In genomic region chr3R:8333768-8334470, dm6 we compare ENCODE assay signal across 1 fruit fly cellular context.
TF ChIP-seq lines count a peak whose summit lies in the region.

TSS of gene Poxm (minus strand) at chr3R:8333792.

TF ChIP-seq in whole organism, embryonic, 481 proteins besides CTCF, POLR2A, EP300 and RAD21 (continued from another document and continues in another):
- TF ChIP-seq ems (GFP tag; optimal IDR thresholded peaks at IDR 0.05; lab: Kevin White, UChicago) (peak; percentile 69), mld (GFP tag; IDR thresholded peaks at IDR 0.05; lab: Robert Waterston, UW; ENCODE audit: partially characterized antibody) (0 out of 3 replicates have a peak, but pooled peaks have one; percentile 49), row (GFP tag; IDR thresholded peaks at IDR 0.05; lab: Robert Waterston, UW) (peak; percentile 92), ERR (GFP tag; optimal IDR thresholded peaks at IDR 0.05; lab: Kevin White, UChicago) (no peak), HLHmδ (GFP tag; optimal IDR thresholded peaks at IDR 0.05; lab: Kevin White, UChicago) (no peak), CG11085 (GFP tag; IDR thresholded peaks at IDR 0.05; lab: Robert Waterston, UW) (peak; percentile 57), sima (GFP tag; optimal IDR thresholded peaks at IDR 0.05; lab: Kevin White, UChicago) (no peak), lov (optimal IDR thresholded peaks at IDR 0.05; lab: Kevin White, UChicago) (no peak), lov (GFP tag; IDR thresholded peaks at IDR 0.05; lab: Robert Waterston, UW) (no peak), zf30C (GFP tag; optimal IDR thresholded peaks at IDR 0.05; lab: Kevin White, UChicago) (no peak), psq (GFP tag; optimal IDR thresholded peaks at IDR 0.05; lab: Kevin White, UChicago) (peak; percentile 71), bcd (GFP tag; optimal IDR thresholded peaks at IDR 0.05; lab: Kevin White, UChicago) (peak; percentile 93), Meics (GFP tag; optimal IDR thresholded peaks at IDR 0.05; lab: Kevin White, UChicago) (peak; percentile 87), CG15269 (tag; optimal IDR thresholded peaks at IDR 0.05; lab: Kevin White, UChicago) (peak; percentile 92), Neu2 (GFP tag; optimal IDR thresholded peaks at IDR 0.05; lab: Kevin White, UChicago; ENCODE audit: borderline replicate concordance) (no peak), pum (GFP tag; optimal IDR thresholded peaks at IDR 0.05; lab: Kevin White, UChicago) (peak; percentile 74), Hr39 (optimal IDR thresholded peaks at IDR 0.05; lab: Kevin White, UChicago) (no peak), dmrt99B (tag; optimal IDR thresholded peaks at IDR 0.05; lab: Kevin White, UChicago) (peak; percentile 95), Fer2 (tag; optimal IDR thresholded peaks at IDR 0.05; lab: Kevin White, UChicago) (peak; percentile 75), CG7357 (GFP tag; IDR thresholded peaks at IDR 0.05; lab: Robert Waterston, UW) (peak; percentile 87), Lpt (GFP tag; optimal IDR thresholded peaks at IDR 0.05; lab: Kevin White, UChicago) (no peak), so (GFP tag; IDR thresholded peaks at IDR 0.05; lab: Robert Waterston, UW) (peak; percentile 64; the same call in 1 of the 3 replicates), CG7963 (GFP tag; IDR thresholded peaks at IDR 0.05; lab: Robert Waterston, UW; ENCODE audit: partially characterized antibody) (no peak), CG11504 (tag; optimal IDR thresholded peaks at IDR 0.05; lab: Kevin White, UChicago) (peak; percentile 93), CG31441 (GFP tag; IDR thresholded peaks at IDR 0.05; lab: Robert Waterston, UW) (peak; percentile 95), vfl (GFP tag; optimal IDR thresholded peaks at IDR 0.05; lab: Kevin White, UChicago) (peak; percentile 58), Mad (GFP tag; optimal IDR thresholded peaks at IDR 0.05; lab: Kevin White, UChicago) (peak; percentile 80), her (GFP tag; optimal IDR thresholded peaks at IDR 0.05; lab: Kevin White, UChicago) (no peak), lab (GFP tag; optimal IDR thresholded peaks at IDR 0.05; lab: Kevin White, UChicago) (peak; percentile 77), CG6813 (GFP tag; optimal IDR thresholded peaks at IDR 0.05; lab: Kevin White, UChicago) (peak; percentile 74), YL-1 (GFP tag; optimal IDR thresholded peaks at IDR 0.05; lab: Kevin White, UChicago) (peak; percentile 21), CG10543 (GFP tag; optimal IDR thresholded peaks at IDR 0.05; lab: Kevin White, UChicago) (peak; percentile 85), stc (GFP tag; IDR thresholded peaks at IDR 0.05; lab: Robert Waterston, UW) (peak; percentile 81), CG9817 (tag; optimal IDR thresholded peaks at IDR 0.05; lab: Kevin White, UChicago) (peak; percentile 87), Atf3 (GFP tag; optimal IDR thresholded peaks at IDR 0.05; lab: Kevin White, UChicago) (peak; percentile 27), CG12104 (GFP tag; optimal IDR thresholded peaks at IDR 0.05; lab: Kevin White, UChicago) (peak; percentile 87), chm (GFP tag; IDR thresholded peaks at IDR 0.05; lab: Robert Waterston, UW) (no peak), prd (optimal IDR thresholded peaks at IDR 0.05; lab: Kevin White, UChicago) (no peak), prd (GFP tag; IDR thresholded peaks at IDR 0.05; lab: Robert Waterston, UW) (peak; percentile 96), CG12236 (GFP tag; optimal IDR thresholded peaks at IDR 0.05; lab: Kevin White, UChicago) (no peak), CG6654 (GFP tag; optimal IDR thresholded peaks at IDR 0.05; lab: Kevin White, UChicago) (peak; percentile 78), nau (GFP tag; optimal IDR thresholded peaks at IDR 0.05; lab: Kevin White, UChicago) (peak; percentile 78), ATbp (GFP tag; optimal IDR thresholded peaks at IDR 0.05; lab: Kevin White, UChicago) (peak; percentile 81), emc (GFP tag; optimal IDR thresholded peaks at IDR 0.05; lab: Kevin White, UChicago) (no peak), hbn (GFP tag; IDR thresholded peaks at IDR 0.05; lab: Robert Waterston, UW; ENCODE audit: partially characterized antibody) (no peak), CG17802 (tag; optimal IDR thresholded peaks at IDR 0.05; lab: Kevin White, UChicago) (peak; percentile 64), CoRest (tag; optimal IDR thresholded peaks at IDR 0.05; lab: Kevin White, UChicago) (peak; percentile 97), slp2 (GFP tag; optimal IDR thresholded peaks at IDR 0.05; lab: Kevin White, UChicago) (peak; percentile 64), cg (GFP tag; optimal IDR thresholded peaks at IDR 0.05; lab: Kevin White, UChicago) (peak; percentile 99), B-H2 (GFP tag; optimal IDR thresholded peaks at IDR 0.05; lab: Kevin White, UChicago) (peak; percentile 39), repo (GFP tag; optimal IDR thresholded peaks at IDR 0.05; lab: Kevin White, UChicago) (no peak), ato (GFP tag; IDR thresholded peaks at IDR 0.05; lab: Robert Waterston, UW; ENCODE audit: partially characterized antibody) (no peak), klu (GFP tag; IDR thresholded peaks at IDR 0.05; lab: Robert Waterston, UW) (peak; percentile 84), ranshi (GFP tag; IDR thresholded peaks at IDR 0.05; lab: Robert Waterston, UW) (peak; percentile 81; the same call in 1 of the 2 replicates), NfI (GFP tag; optimal IDR thresholded peaks at IDR 0.05; lab: Kevin White, UChicago) (peak; percentile 88), crc (GFP tag; optimal IDR thresholded peaks at IDR 0.05; lab: Kevin White, UChicago) (no peak), CG11093 (GFP tag; IDR thresholded peaks at IDR 0.05; lab: Robert Waterston, UW) (peak; percentile 92), sug (tag; optimal IDR thresholded peaks at IDR 0.05; lab: Kevin White, UChicago) (peak; percentile 87), CG13296 (GFP tag; optimal IDR thresholded peaks at IDR 0.05; lab: Kevin White, UChicago) (peak; percentile 80), CG31224 (GFP tag; IDR thresholded peaks at IDR 0.05; lab: Robert Waterston, UW) (peak; percentile 79), Sry-δ (GFP tag; optimal IDR thresholded peaks at IDR 0.05; lab: Kevin White, UChicago) (no peak), Adf1 (GFP tag; IDR thresholded peaks at IDR 0.05; lab: Robert Waterston, UW) (peak; percentile 85), CG15073 (GFP tag; optimal IDR thresholded peaks at IDR 0.05; lab: Kevin White, UChicago) (peak; percentile 72), CG1832 (GFP tag; optimal IDR thresholded peaks at IDR 0.05; lab: Kevin White, UChicago) (peak; percentile 34), Sry-β (GFP tag; optimal IDR thresholded peaks at IDR 0.05; lab: Kevin White, UChicago) (peak; percentile 32), CG8089 (GFP tag; optimal IDR thresholded peaks at IDR 0.05; lab: Kevin White, UChicago) (peak; percentile 32), Blimp-1 (GFP tag; optimal IDR thresholded peaks at IDR 0.05; lab: Kevin White, UChicago) (peak; percentile 87), CG34376 (GFP tag; optimal IDR thresholded peaks at IDR 0.05; lab: Kevin White, UChicago) (peak; percentile 18), CG8290 (GFP tag; optimal IDR thresholded peaks at IDR 0.05; lab: Kevin White, UChicago) (peak; percentile 78), CG8290 (tag; optimal IDR thresholded peaks at IDR 0.05; lab: Kevin White, UChicago) (peak in 1 of 2 experiments; percentile 83), CG18011 (GFP tag; optimal IDR thresholded peaks at IDR 0.05; lab: Kevin White, UChicago) (no peak), CG5953 (GFP tag; IDR thresholded peaks at IDR 0.05; lab: Robert Waterston, UW) (0 out of 2 replicates have a peak, but pooled peaks have one; percentile 42), Mrtf (GFP tag; IDR thresholded peaks at IDR 0.05; lab: Robert Waterston, UW) (peak; percentile 85; the same call in 2 of the 3 replicates), fd64A (GFP tag; optimal IDR thresholded peaks at IDR 0.05; lab: Kevin White, UChicago) (no peak), Hr3 (GFP tag; optimal IDR thresholded peaks at IDR 0.05; lab: Kevin White, UChicago) (peak; percentile 94), Lhr (GFP tag; optimal IDR thresholded peaks at IDR 0.05; lab: Kevin White, UChicago) (peak; percentile 69), jumu (GFP tag; optimal IDR thresholded peaks at IDR 0.05; lab: Kevin White, UChicago) (peak; percentile 71), CG7745 (tag; optimal IDR thresholded peaks at IDR 0.05; lab: Kevin White, UChicago) (no peak), sna (GFP tag; IDR thresholded peaks at IDR 0.05; lab: Robert Waterston, UW; ENCODE audit: partially characterized antibody) (no peak), NFAT (GFP tag; IDR thresholded peaks at IDR 0.05; lab: Robert Waterston, UW) (peak; percentile 65), Hr51 (GFP tag; optimal IDR thresholded peaks at IDR 0.05; lab: Kevin White, UChicago) (peak; percentile 51 to 91), NK7.1 (GFP tag; optimal IDR thresholded peaks at IDR 0.05; lab: Kevin White, UChicago) (no peak), oc (tag; optimal IDR thresholded peaks at IDR 0.05; lab: Kevin White, UChicago) (peak; percentile 78), CG8359 (GFP tag; optimal IDR thresholded peaks at IDR 0.05; lab: Kevin White, UChicago; ENCODE audit: borderline replicate concordance) (peak; percentile 84), CG42726 (GFP tag; IDR thresholded peaks at IDR 0.05; lab: Robert Waterston, UW; ENCODE audit: partially characterized antibody) (no peak), CG17912 (GFP tag; optimal IDR thresholded peaks at IDR 0.05; lab: Kevin White, UChicago) (no peak), tll (GFP tag; optimal IDR thresholded peaks at IDR 0.05; lab: Kevin White, UChicago) (no peak), CG9797 (GFP tag; optimal IDR thresholded peaks at IDR 0.05; lab: Kevin White, UChicago) (peak; percentile 23), CG10431 (GFP tag; optimal IDR thresholded peaks at IDR 0.05; lab: Kevin White, UChicago) (peak; percentile 73), wek (GFP tag; optimal IDR thresholded peaks at IDR 0.05; lab: Kevin White, UChicago) (no peak), toy (GFP tag; IDR thresholded peaks at IDR 0.05; lab: Robert Waterston, UW) (no peak), scrt (GFP tag; optimal IDR thresholded peaks at IDR 0.05; lab: Kevin White, UChicago) (peak; percentile 24), Opbp (GFP tag; IDR thresholded peaks at IDR 0.05; lab: Robert Waterston, UW; ENCODE audit: partially characterized antibody) (no peak), CG32767 (GFP tag; IDR thresholded peaks at IDR 0.05; lab: Robert Waterston, UW) (peak; percentile 82; the same call in 1 of the 2 replicates), jigr1 (GFP tag; IDR thresholded peaks at IDR 0.05; lab: Robert Waterston, UW) (peak; percentile 86; the same call in 2 of the 3 replicates), ci (GFP tag; IDR thresholded peaks at IDR 0.05; lab: Robert Waterston, UW) (0 out of 3 replicates have a peak, but pooled peaks have one; percentile 28), Dll (GFP tag; IDR thresholded peaks at IDR 0.05; lab: Robert Waterston, UW; ENCODE audit: partially characterized antibody) (no peak), sens-2 (GFP tag; IDR thresholded peaks at IDR 0.05; lab: Robert Waterston, UW) (no peak; the same call in 1 of the 2 replicates), vnd (GFP tag; IDR thresholded peaks at IDR 0.05; lab: Robert Waterston, UW; ENCODE audit: partially characterized antibody) (no peak), CG3995 (GFP tag; optimal IDR thresholded peaks at IDR 0.05; lab: Kevin White, UChicago) (no peak), Spps (tag; optimal IDR thresholded peaks at IDR 0.05; lab: Kevin White, UChicago) (peak; percentile 88), CG14667 (GFP tag; IDR thresholded peaks at IDR 0.05; lab: Robert Waterston, UW) (peak; percentile 90; the same call in 1 of the 2 replicates), CG7786 (GFP tag; optimal IDR thresholded peaks at IDR 0.05; lab: Kevin White, UChicago) (peak; percentile 26), Oaz (GFP tag; IDR thresholded peaks at IDR 0.05; lab: Robert Waterston, UW) (peak; percentile 78), CG12744 (GFP tag; optimal IDR thresholded peaks at IDR 0.05; lab: Kevin White, UChicago) (no peak), caup (GFP tag; optimal IDR thresholded peaks at IDR 0.05; lab: Kevin White, UChicago; ENCODE audit: severe bottlenecking) (peak; percentile 74), CG10654 (GFP tag; optimal IDR thresholded peaks at IDR 0.05; lab: Kevin White, UChicago) (peak; percentile 87), H15 (GFP tag; IDR thresholded peaks at IDR 0.05; lab: Robert Waterston, UW) (peak; percentile 84), CG3065 (GFP tag; optimal IDR thresholded peaks at IDR 0.05; lab: Kevin White, UChicago) (peak; percentile 69), ac (GFP tag; optimal IDR thresholded peaks at IDR 0.05; lab: Kevin White, UChicago) (peak; percentile 75), nerfin-2 (GFP tag; IDR thresholded peaks at IDR 0.05; lab: Robert Waterston, UW; ENCODE audit: partially characterized antibody) (no peak), CG11456 (GFP tag; IDR thresholded peaks at IDR 0.05; lab: Robert Waterston, UW) (peak; percentile 86), CG14050 (GFP tag; IDR thresholded peaks at IDR 0.05; lab: Robert Waterston, UW) (peak; percentile 69), CG13424 (tag; optimal IDR thresholded peaks at IDR 0.05; lab: Kevin White, UChicago) (peak; percentile 94), chinmo (GFP tag; IDR thresholded peaks at IDR 0.05; lab: Robert Waterston, UW; ENCODE audit: partially characterized antibody) (no peak), CG3726 (GFP tag; IDR thresholded peaks at IDR 0.05; lab: Robert Waterston, UW) (peak; percentile 75; the same call in 2 of the 3 replicates), dan (GFP tag; IDR thresholded peaks at IDR 0.05; lab: Robert Waterston, UW) (peak; percentile 81), CG10959 (GFP tag; IDR thresholded peaks at IDR 0.05; lab: Robert Waterston, UW) (peak; percentile 87), CG12942 (GFP tag; optimal IDR thresholded peaks at IDR 0.05; lab: Kevin White, UChicago) (peak; percentile 77), inv (GFP tag; IDR thresholded peaks at IDR 0.05; lab: Robert Waterston, UW; ENCODE audit: partially characterized antibody) (peak; percentile 41; the same call in 1 of the 2 replicates), ewg (GFP tag; optimal IDR thresholded peaks at IDR 0.05; lab: Kevin White, UChicago) (peak; percentile 86), CG12219 (GFP tag; optimal IDR thresholded peaks at IDR 0.05; lab: Kevin White, UChicago) (peak; percentile 57), run (tag; optimal IDR thresholded peaks at IDR 0.05; lab: Kevin White, UChicago) (peak; percentile 77), chif (GFP tag; optimal IDR thresholded peaks at IDR 0.05; lab: Kevin White, UChicago) (peak; percentile 37 to 75), crp (GFP tag; optimal IDR thresholded peaks at IDR 0.05; lab: Kevin White, UChicago) (peak in 1 of 2 experiments; percentile 47), CG5245 (GFP tag; optimal IDR thresholded peaks at IDR 0.05; lab: Kevin White, UChicago) (peak; percentile 87), CG4360 (GFP tag; IDR thresholded peaks at IDR 0.05; lab: Robert Waterston, UW) (peak; percentile 10), esg (GFP tag; conservative IDR thresholded peaks at IDR 0.05; lab: Robert Waterston, UW) (peak; percentile 88)
